Worm (Caenorhabditis elegans) whole organism, L4 larva: Measurements from ENCODE around the gene bus-18.

ENCODE experiments used
- F37D6.2 ChIP-seq: sonication (generic microtip); optimal IDR thresholded peaks from 2 replicates; lab custom pipeline; 2016; ENCODE audit warnings: mild to moderate bottlenecking, missing genetic modification characterization, missing compliant biosample characterization
- F49E8.2 ChIP-seq: sonication (generic microtip); optimal IDR thresholded peaks from 2 replicates; lab custom pipeline; 2016; ENCODE audit warnings: missing compliant biosample characterization, mild to moderate bottlenecking, missing genetic modification characterization, borderline replicate concordance
- Y105C5A.15 ChIP-seq: fragments of 200-800 bp; sonication (Bioruptor generic); IDR thresholded peaks from 2 replicates; pipeline ENCODE4 v1.3.6; 2022; ENCODE audit warnings: missing genetic modification characterization, missing compliant biosample characterization
- Y48G9A.11 ChIP-seq: fragments of 200-800 bp; sonication (Bioruptor generic); IDR thresholded peaks from 2 replicates; pipeline ENCODE4 v1.3.6; 2022; ENCODE audit warnings: missing genetic modification reagents, missing genetic modification characterization, missing compliant biosample characterization
- Y5F2A.4 ChIP-seq: fragments of 200-800 bp; sonication (Bioruptor generic); optimal IDR thresholded peaks from 2 replicates; lab custom pipeline; 2018; ENCODE audit warnings: mild to moderate bottlenecking, missing genetic modification characterization, missing compliant biosample characterization
- aha-1 ChIP-seq: fragments of 150-350 bp; peaks from one replicate; lab custom pipeline; 2014; ENCODE audit warnings: missing biosample characterization, missing genetic modification characterization
- ceh-28 ChIP-seq: fragments of 150-350 bp; optimal IDR thresholded peaks from 2 replicates; lab custom pipeline; 2014; ENCODE audit warnings: missing biosample characterization, missing genetic modification reagents, missing genetic modification characterization
- ces-1 ChIP-seq: fragments of 150-350 bp; sonication (generic microtip); optimal IDR thresholded peaks from 4 replicates; lab custom pipeline; 2014; ENCODE audit warnings: missing biosample characterization, missing genetic modification reagents, missing genetic modification characterization
- ctbp-1 ChIP-seq: fragments of 200-800 bp; sonication (Bioruptor generic); IDR thresholded peaks from 2 replicates; pipeline ENCODE4 v1.3.6; 2022; ENCODE audit warnings: missing genetic modification reagents, missing genetic modification characterization, missing compliant biosample characterization
- dmd-6 ChIP-seq: fragments of 200-800 bp; sonication (Bioruptor generic); IDR thresholded peaks from 2 replicates; pipeline ENCODE4 v1.3.6; 2022; ENCODE audit warnings: missing genetic modification reagents, missing genetic modification characterization, missing compliant biosample characterization
- dmd-8 ChIP-seq: fragments of 200-800 bp; sonication (Bioruptor generic); IDR thresholded peaks from 2 replicates; pipeline ENCODE4 v1.3.6; 2022; ENCODE audit warnings: missing genetic modification characterization, missing compliant biosample characterization
- dve-1 ChIP-seq: sonication (generic microtip); optimal IDR thresholded peaks from 2 replicates; lab custom pipeline; 2017; ENCODE audit warnings: antibody characterized with exemption, mild to moderate bottlenecking, missing genetic modification characterization, missing compliant biosample characterization; ENCODE audit not compliant: insufficient read depth
- fkh-10 ChIP-seq: fragments of 150-350 bp; optimal IDR thresholded peaks from 2 replicates; lab custom pipeline; 2014; ENCODE audit warnings: missing biosample characterization, missing genetic modification reagents, missing genetic modification characterization
- hlh-11 ChIP-seq: fragments of 200-800 bp; sonication (Bioruptor generic); optimal IDR thresholded peaks from 2 replicates; lab custom pipeline; 2018; ENCODE audit warnings: mild to moderate bottlenecking, missing genetic modification characterization, missing compliant biosample characterization
- lin-29 ChIP-seq: fragments of 200-800 bp; sonication (Bioruptor generic); IDR thresholded peaks from 2 replicates; pipeline ENCODE4 v1.3.6; 2022; ENCODE audit warnings: missing genetic modification reagents, missing genetic modification characterization, missing compliant biosample characterization
- lin-39 ChIP-seq: fragments of 150-350 bp; optimal IDR thresholded peaks from 2 replicates; lab custom pipeline; 2014; ENCODE audit warnings: missing biosample characterization, missing genetic modification reagents, missing genetic modification characterization
- mdl-1 ChIP-seq, 2 experiments: fragments of 150-350 bp in 1 of 2; sonication (generic microtip) in 1 of 2; optimal IDR thresholded peaks; 2 replicates each; lab custom pipeline; 2014 to 2017; ENCODE audit warnings: missing biosample characterization in 2 of 2, missing genetic modification characterization in 2 of 2
- mdt-29 ChIP-seq: fragments of 200-800 bp; sonication (Bioruptor generic); IDR thresholded peaks from 2 replicates; pipeline ENCODE4 v1.3.6; 2022; ENCODE audit warnings: missing genetic modification reagents, missing genetic modification characterization, missing compliant biosample characterization
- mxl-2 ChIP-seq: fragments of 200-800 bp; sonication (Bioruptor generic); conservative IDR thresholded peaks from 2 replicates; pipeline ENCODE4 v1.3.6; 2022; ENCODE audit warnings: missing genetic modification reagents, missing genetic modification characterization, missing compliant biosample characterization
- nhr-10 ChIP-seq: fragments of 150-350 bp; optimal IDR thresholded peaks from 2 replicates; lab custom pipeline; 2014; ENCODE audit warnings: missing biosample characterization, missing genetic modification characterization
- nhr-102 ChIP-seq: sonication (generic microtip); optimal IDR thresholded peaks from 2 replicates; lab custom pipeline; 2016; ENCODE audit warnings: mild to moderate bottlenecking, missing genetic modification characterization, moderate library complexity, missing compliant biosample characterization
- nhr-111 ChIP-seq: fragments of 200-800 bp; sonication (Bioruptor generic); optimal IDR thresholded peaks from 2 replicates; lab custom pipeline; 2018; ENCODE audit warnings: mild to moderate bottlenecking, missing genetic modification characterization, missing compliant biosample characterization
- nhr-25 ChIP-seq: sonication (generic microtip); optimal IDR thresholded peaks from 2 replicates; lab custom pipeline; 2017; ENCODE audit warnings: missing genetic modification characterization, mild to moderate bottlenecking, missing compliant biosample characterization, antibody characterized with exemption, moderate library complexity, borderline replicate concordance; ENCODE audit not compliant: insufficient read depth
- nhr-28 ChIP-seq: fragments of 150-350 bp; optimal IDR thresholded peaks from 2 replicates; lab custom pipeline; 2014; ENCODE audit warnings: missing biosample characterization, missing genetic modification characterization
- nhr-76 ChIP-seq: fragments of 150-350 bp; optimal IDR thresholded peaks from 2 replicates; lab custom pipeline; 2014; ENCODE audit warnings: missing biosample characterization, missing genetic modification characterization
- php-3 ChIP-seq: fragments of 200-800 bp; sonication (Bioruptor generic); IDR thresholded peaks from 2 replicates; pipeline ENCODE4 v1.3.6; 2022; ENCODE audit warnings: missing genetic modification reagents, missing genetic modification characterization, missing compliant biosample characterization
- rbr-2 ChIP-seq: sonication (generic microtip); optimal IDR thresholded peaks from 2 replicates; lab custom pipeline; 2016; ENCODE audit warnings: missing genotype, missing genetic modification characterization, missing compliant biosample characterization
- skn-1 ChIP-seq: fragments of 150-350 bp; optimal IDR thresholded peaks from 2 replicates; lab custom pipeline; 2014; ENCODE audit warnings: missing biosample characterization, missing genetic modification characterization
- snpc-1.2 ChIP-seq: fragments of 200-800 bp; sonication (Bioruptor generic); IDR thresholded peaks from 2 replicates; pipeline ENCODE4 v1.3.6; 2022; ENCODE audit warnings: missing genetic modification reagents, missing genetic modification characterization, missing compliant biosample characterization
- unc-39 ChIP-seq: sonication (generic microtip); optimal IDR thresholded peaks from 2 replicates; lab custom pipeline; 2017; ENCODE audit warnings: missing biosample characterization, missing genetic modification characterization
- unc-62 ChIP-seq, 3 experiments: fragments of 150-350 bp in 1 of 3; sonication (generic microtip); optimal IDR thresholded peaks in 2 of 3; peaks in 1 of 3; 1 replicate in 1 of 3; 2 replicates in 2 of 3; lab custom pipeline; 2014 to 2017; ENCODE audit warnings: missing biosample characterization in 3 of 3, missing genetic modification characterization in 3 of 3, missing genetic modification reagents in 3 of 3, missing genotype in 1 of 3
- zip-11 ChIP-seq: fragments of 200-800 bp; sonication (Bioruptor generic); IDR thresholded peaks from 2 replicates; pipeline ENCODE4 v1.3.6; 2022; ENCODE audit warnings: missing genetic modification characterization, missing compliant biosample characterization
- ztf-11 ChIP-seq: fragments of 150-350 bp; optimal IDR thresholded peaks from 2 replicates; lab custom pipeline; 2014; ENCODE audit warnings: missing biosample characterization, missing genetic modification characterization
- ztf-7 ChIP-seq: fragments of 150-350 bp; optimal IDR thresholded peaks from 2 replicates; lab custom pipeline; 2014; ENCODE audit warnings: missing biosample characterization, missing genetic modification characterization

Gene bus-18

DNA sequence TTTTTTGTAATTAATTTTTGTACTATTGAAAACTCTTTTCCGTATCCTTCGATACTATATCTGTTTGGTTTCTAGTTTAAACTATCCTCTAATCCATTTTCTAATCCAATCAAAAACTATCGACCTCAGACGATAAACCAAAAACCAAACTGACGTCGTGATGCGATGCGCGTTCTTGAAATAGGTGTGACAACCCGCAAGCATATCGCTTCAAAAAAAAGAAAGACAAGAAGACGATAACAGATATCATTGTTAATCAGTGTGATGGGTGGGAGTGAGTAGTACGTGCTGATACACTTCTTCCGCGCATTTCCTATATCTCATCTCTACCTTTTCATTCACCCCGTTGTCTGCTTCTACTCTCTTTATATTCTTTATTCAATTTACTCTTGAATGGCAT is 33.7 kb upstream of the bus-18 start, which contains the start of gene T04F3.1 (continued):
- no peak for TF ChIP-seq unc-62 (GFP tag; optimal IDR thresholded peaks at IDR 0.05 in 1 of 2; lab: Kevin White, UChicago)
- no peak for TF ChIP-seq unc-62 (tag; optimal IDR thresholded peaks at IDR 0.05; lab: Kevin White, UChicago)
- TF ChIP-seq mdl-1 (tag; optimal IDR thresholded peaks at IDR 0.05; lab: Kevin White, UChicago): peak in 1 of 2 experiments; percentile 60
- no peak for TF ChIP-seq nhr-102

ce11 chrV:11741078-11741477 is 32.4 kb upstream of the bus-18 start:
- TF ChIP-seq aha-1: peak; percentile 32
- TF ChIP-seq nhr-10 (tag; lab: Kevin White, UChicago): no peak
- no peak for TF ChIP-seq ztf-11 (tag; lab: Kevin White, UChicago)
- TF ChIP-seq, all 104 proteins: peak for 1

ce11 chrV:11751480-11751879 is 22.0 kb upstream of the bus-18 start:
- no peak for TF ChIP-seq aha-1
- TF ChIP-seq ztf-11 (tag; lab: Kevin White, UChicago): no peak
- TF ChIP-seq zip-11: no peak
- no peak for TF ChIP-seq mxl-2
- no peak for TF ChIP-seq Y48G9A.11 (GFP tag; lab: Robert Waterston, UW)
- TF ChIP-seq dmd-8 (GFP tag; lab: Robert Waterston, UW): no peak
- no peak for TF ChIP-seq Y105C5A.15 (GFP tag; lab: Robert Waterston, UW)
- TF ChIP-seq php-3 (GFP tag; lab: Robert Waterston, UW): no peak
- TF ChIP-seq, all 104 proteins: peak for 0

DNA sequence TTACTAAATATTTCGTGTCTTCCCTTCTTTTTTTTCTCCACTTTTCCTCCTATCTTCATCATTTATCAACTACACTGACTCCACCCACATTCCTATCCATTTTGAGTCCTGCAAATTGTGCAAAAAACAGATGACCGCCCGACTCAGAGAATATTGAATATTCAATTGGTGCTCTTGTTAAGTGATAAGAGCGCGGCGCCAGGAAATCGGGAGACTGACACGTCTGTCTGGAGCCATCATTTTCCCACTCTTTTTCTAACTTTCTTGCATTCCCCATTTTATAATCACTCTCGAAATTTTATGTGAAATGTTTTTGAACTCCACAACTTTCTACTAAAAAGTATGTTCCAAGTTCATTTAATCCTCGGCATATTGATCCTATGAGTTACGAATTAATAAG is 17.7 kb upstream of the bus-18 start:
- no peak for TF ChIP-seq lin-29 (GFP tag; lab: Robert Waterston, UW)
- no peak for TF ChIP-seq nhr-25 (tag; lab: Kevin White, UChicago)
- no peak for TF ChIP-seq lin-39 (tag; lab: Kevin White, UChicago)
- TF ChIP-seq nhr-76 (tag; lab: Kevin White, UChicago): no peak
- TF ChIP-seq nhr-28 (tag; lab: Kevin White, UChicago): peak; percentile 55
- TF ChIP-seq ceh-28 (tag; lab: Kevin White, UChicago): no peak
- TF ChIP-seq unc-39 (tag; lab: Kevin White, UChicago): no peak
- TF ChIP-seq php-3 (GFP tag; lab: Robert Waterston, UW): no peak
- no peak for TF ChIP-seq dmd-8 (GFP tag; lab: Robert Waterston, UW)
- no peak for TF ChIP-seq rbr-2 (tag; lab: Kevin White, UChicago)
- no peak for TF ChIP-seq fkh-10 (GFP tag; lab: Kevin White, UChicago)
- no peak for TF ChIP-seq ctbp-1 (GFP tag; lab: Robert Waterston, UW)
- TF ChIP-seq dmd-6 (GFP tag; lab: Robert Waterston, UW): peak; percentile 70
- no peak for TF ChIP-seq F37D6.2 (tag; lab: Kevin White, UChicago)
- TF ChIP-seq nhr-111 (GFP tag; lab: Kevin White, UChicago): no peak
- TF ChIP-seq snpc-1.2 (GFP tag; lab: Robert Waterston, UW): no peak
- TF ChIP-seq skn-1: no peak
- TF ChIP-seq Y5F2A.4: no peak
- peak; percentile 14 for TF ChIP-seq dve-1 (tag; lab: Kevin White, UChicago)
- TF ChIP-seq hlh-11 (tag; lab: Kevin White, UChicago): peak; percentile 51
- TF ChIP-seq mdt-29: no peak
- TF ChIP-seq ztf-7 (tag; lab: Kevin White, UChicago): no peak

ce11 chrV:11757358-11757757 is 16.2 kb upstream of the bus-18 start, which contains the start of gene smoc-1:
Gene smoc-1, plus strand, starts transcription at chrV:11757658.
- peak; percentile 6 for TF ChIP-seq ces-1 (GFP tag; lab: Kevin White, UChicago)
- TF ChIP-seq F49E8.2 (tag; lab: Kevin White, UChicago): no peak
